Worm (Caenorhabditis elegans): ENCODE data around the gene ubc-24.
"Not testable (repeated sequence)": the region's sequence is repeated elsewhere in the genome, so short reads cannot be mapped to it uniquely, and the experiment has no call there.

DNA sequence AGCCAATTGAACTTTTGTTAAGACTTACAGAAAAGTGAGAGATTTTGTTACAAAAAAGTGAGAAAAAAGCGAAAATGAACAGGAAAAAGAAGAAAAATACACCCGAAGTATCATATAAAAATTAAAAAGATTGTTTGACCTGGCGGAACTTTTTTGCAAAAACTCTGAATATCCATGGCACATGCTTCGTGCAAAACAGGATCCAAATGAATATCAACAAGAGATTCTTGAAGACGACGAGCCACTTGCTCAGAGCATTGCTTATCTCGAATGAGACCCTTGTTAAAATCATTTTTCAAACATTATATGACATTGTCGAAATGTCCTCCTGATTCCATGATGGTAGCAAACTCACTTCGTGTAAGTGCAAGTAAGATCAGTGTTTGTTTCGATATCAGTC is 14.4 kb downstream of the ubc-24 start, which contains the start of gene F14E5.8:
- not testable (repeated sequence) for TF ChIP-seq gmeb-1 (tag; optimal IDR thresholded peaks at IDR 0.05); ZK546.5 (tag; optimal IDR thresholded peaks at IDR 0.05); zag-1 (tag; optimal IDR thresholded peaks at IDR 0.05); elt-1 (tag; optimal IDR thresholded peaks at IDR 0.05); Y55F3AM.14 (GFP tag; optimal IDR thresholded peaks at IDR 0.05); nhr-237 (tag; optimal IDR thresholded peaks at IDR 0.05); nhr-12 (tag; optimal IDR thresholded peaks at IDR 0.05); ama-1 (optimal IDR thresholded peaks at IDR 0.05); dmd-4 (tag; optimal IDR thresholded peaks at IDR 0.05); mdl-1 (tag; optimal IDR thresholded peaks at IDR 0.05); aly-2 (tag; optimal IDR thresholded peaks at IDR 0.05)

All from whole organism, L2 larva.